Fruit fly (Drosophila melanogaster): ENCODE measurements around the gene Wnk.

- no peak for TF ChIP-seq CG7101 (tag; optimal IDR thresholded peaks at IDR 0.05)
- no peak for TF ChIP-seq cic (GFP tag; optimal IDR thresholded peaks at IDR 0.05)
- TF ChIP-seq CG33017 (tag; optimal IDR thresholded peaks at IDR 0.05) = no peak
- TF ChIP-seq kay (GFP tag; ENCODE audit: borderline replicate concordance) = no peak
- TF ChIP-seq CG7045 (GFP tag; optimal IDR thresholded peaks at IDR 0.05) = no peak
Observed at dm6 chr3L:21496502-21496864, 58.2 kb downstream of the Wnk start.
